Worm (Caenorhabditis elegans) whole organism, young adult: ENCODE results near the gene W02B8.1.
A peak's percentile ranks its signal among the peaks of the same experiment; 100 is the strongest.

ENCODE experiments used
- B0261.1 ChIP-seq: sonication (generic microtip); optimal IDR thresholded peaks from 2 replicates; lab custom pipeline; 2016; ENCODE audit warnings: mild to moderate bottlenecking, missing genetic modification characterization, moderate library complexity, missing compliant biosample characterization
- C17E4.6 ChIP-seq: fragments of 200-800 bp; sonication (Bioruptor generic); IDR thresholded peaks from 2 replicates; pipeline ENCODE4 v1.3.6; 2022; ENCODE audit warnings: missing genetic modification reagents, missing genetic modification characterization, missing compliant biosample characterization
- F10E7.11 ChIP-seq: sonication (generic microtip); optimal IDR thresholded peaks from 2 replicates; lab custom pipeline; 2017; ENCODE audit warnings: mild to moderate bottlenecking, missing genetic modification characterization, moderate library complexity, missing compliant biosample characterization
- F22D6.2 ChIP-seq: sonication (generic microtip); optimal IDR thresholded peaks from 2 replicates; lab custom pipeline; 2016; ENCODE audit warnings: mild to moderate bottlenecking, missing genetic modification characterization, missing compliant biosample characterization
- F33H1.4 ChIP-seq: fragments of 200-800 bp; sonication (Bioruptor generic); IDR thresholded peaks from 2 replicates; pipeline ENCODE4 v1.3.6; 2022; ENCODE audit warnings: missing genetic modification reagents, missing genetic modification characterization, missing compliant biosample characterization
- F52B5.7 ChIP-seq: sonication (generic microtip); optimal IDR thresholded peaks from 2 replicates; lab custom pipeline; 2016; ENCODE audit warnings: mild to moderate bottlenecking, missing genetic modification characterization, missing compliant biosample characterization
- K11D2.4 ChIP-seq: fragments of 200-800 bp; sonication (Bioruptor generic); IDR thresholded peaks from 2 replicates; pipeline ENCODE4 v1.3.6; 2022; ENCODE audit warnings: missing genetic modification reagents, missing genetic modification characterization, missing compliant biosample characterization
- T07F8.4 ChIP-seq: sonication (generic microtip); optimal IDR thresholded peaks from 2 replicates; lab custom pipeline; 2016; ENCODE audit warnings: mild to moderate bottlenecking, missing genetic modification characterization, moderate library complexity, missing compliant biosample characterization
- Y53F4B.3 ChIP-seq: fragments of 200-800 bp; sonication (Bioruptor generic); IDR thresholded peaks from 2 replicates; pipeline ENCODE4 v1.3.6; 2022; ENCODE audit warnings: missing genetic modification reagents, missing genetic modification characterization, missing compliant biosample characterization
- Y67H2A.10 ChIP-seq: fragments of 200-800 bp; sonication (Bioruptor generic); conservative IDR thresholded peaks from 2 replicates; pipeline ENCODE4 v1.3.6; 2022; ENCODE audit warnings: missing genetic modification reagents, missing genetic modification characterization, missing compliant biosample characterization
- ZK185.1 ChIP-seq: sonication (generic microtip); optimal IDR thresholded peaks from 2 replicates; lab custom pipeline; 2016; ENCODE audit warnings: mild to moderate bottlenecking, missing genetic modification characterization, missing compliant biosample characterization; ENCODE audit not compliant: poor library complexity, severe bottlenecking
- ccch-3 ChIP-seq: fragments of 200-800 bp; sonication (Bioruptor generic); optimal IDR thresholded peaks from 2 replicates; lab custom pipeline; 2018; ENCODE audit warnings: mild to moderate bottlenecking, missing genetic modification characterization, missing compliant biosample characterization
- ceh-27 ChIP-seq: fragments of 200-800 bp; sonication (Bioruptor generic); optimal IDR thresholded peaks from 2 replicates; lab custom pipeline; 2018; ENCODE audit warnings: mild to moderate bottlenecking, missing genetic modification characterization, moderate library complexity, missing compliant biosample characterization
- ceh-40 ChIP-seq: fragments of 200-800 bp; sonication (Bioruptor generic); IDR thresholded peaks from 2 replicates; pipeline ENCODE4 v1.3.6; 2022; ENCODE audit warnings: missing genetic modification characterization, missing compliant biosample characterization
- ceh-91 ChIP-seq: fragments of 200-800 bp; sonication (Bioruptor generic); IDR thresholded peaks from 2 replicates; pipeline ENCODE4 v1.3.6; 2022; ENCODE audit warnings: missing genetic modification reagents, missing genetic modification characterization, missing compliant biosample characterization
- chd-7 ChIP-seq: sonication (generic microtip); optimal IDR thresholded peaks from 2 replicates; lab custom pipeline; 2016; ENCODE audit warnings: mild to moderate bottlenecking, missing genetic modification characterization, moderate library complexity, missing compliant biosample characterization
- die-1 ChIP-seq: sonication (generic microtip); optimal IDR thresholded peaks from 2 replicates; lab custom pipeline; 2016; ENCODE audit warnings: missing genotype, mild to moderate bottlenecking, missing genetic modification characterization, missing compliant biosample characterization
- dpl-1 ChIP-seq: fragments of 150-350 bp; optimal IDR thresholded peaks from 2 replicates; lab custom pipeline; 2014; ENCODE audit warnings: missing biosample characterization, missing genetic modification reagents, missing genetic modification characterization
- efl-1 ChIP-seq: fragments of 150-350 bp; optimal IDR thresholded peaks from 2 replicates; lab custom pipeline; 2014; ENCODE audit warnings: missing biosample characterization, missing genetic modification reagents, missing genetic modification characterization
- hmg-1.2 ChIP-seq: fragments of 200-800 bp; sonication (Bioruptor generic); IDR thresholded peaks from 2 replicates; pipeline ENCODE4 v1.3.6; 2022; ENCODE audit warnings: missing genetic modification reagents, missing genetic modification characterization, missing compliant biosample characterization
- hsf-1 ChIP-seq: fragments of 200-800 bp; sonication (Bioruptor generic); IDR thresholded peaks from 2 replicates; pipeline ENCODE4 v1.3.6; 2022; ENCODE audit warnings: missing genetic modification reagents, missing genetic modification characterization, missing compliant biosample characterization
- let-526 ChIP-seq: fragments of 200-800 bp; sonication (Bioruptor generic); IDR thresholded peaks from 2 replicates; pipeline ENCODE4 v1.3.6; 2022; ENCODE audit warnings: missing genetic modification reagents, missing genetic modification characterization, missing compliant biosample characterization
- lin-26 ChIP-seq: fragments of 200-800 bp; sonication (Bioruptor generic); IDR thresholded peaks from 2 replicates; pipeline ENCODE4 v1.3.6; 2022; ENCODE audit warnings: missing genetic modification reagents, missing genetic modification characterization, missing compliant biosample characterization
- lsl-1 ChIP-seq: fragments of 200-800 bp; sonication (Bioruptor generic); optimal IDR thresholded peaks from 2 replicates; lab custom pipeline; 2018; ENCODE audit warnings: mild to moderate bottlenecking, missing genetic modification characterization, moderate library complexity, missing compliant biosample characterization
- lsy-27 ChIP-seq: sonication (generic microtip); optimal IDR thresholded peaks from 2 replicates; lab custom pipeline; 2017; ENCODE audit warnings: missing genetic modification characterization, mild to moderate bottlenecking, missing compliant biosample characterization, antibody characterized with exemption, missing genotype, borderline replicate concordance; ENCODE audit not compliant: insufficient read depth
- madf-3 ChIP-seq: fragments of 200-800 bp; sonication (Bioruptor generic); IDR thresholded peaks from 2 replicates; pipeline ENCODE4 v1.3.6; 2022; ENCODE audit warnings: missing genetic modification reagents, missing genetic modification characterization, missing compliant biosample characterization
- mcd-1 ChIP-seq: fragments of 200-800 bp; sonication (Bioruptor generic); IDR thresholded peaks from 2 replicates; pipeline ENCODE4 v1.3.6; 2022; ENCODE audit warnings: missing genetic modification reagents, missing genetic modification characterization, missing compliant biosample characterization
- mxl-1 ChIP-seq: sonication (generic microtip); optimal IDR thresholded peaks from 2 replicates; lab custom pipeline; 2016; ENCODE audit warnings: missing genetic modification characterization, missing compliant biosample characterization
- nfya-1 ChIP-seq: sonication (generic microtip); optimal IDR thresholded peaks from 2 replicates; lab custom pipeline; 2017; ENCODE audit warnings: antibody characterized with exemption, missing compliant biosample characterization, missing genetic modification characterization, borderline replicate concordance; ENCODE audit not compliant: insufficient read depth
- nfya-2 ChIP-seq: fragments of 200-800 bp; sonication (Bioruptor generic); IDR thresholded peaks from 2 replicates; pipeline ENCODE4 v1.3.6; 2022; ENCODE audit warnings: missing genetic modification reagents, missing genetic modification characterization, missing compliant biosample characterization
- nfyb-1 ChIP-seq: fragments of 200-800 bp; sonication (Bioruptor generic); IDR thresholded peaks from 2 replicates; pipeline ENCODE4 v1.3.6; 2022; ENCODE audit warnings: missing genetic modification reagents, missing genetic modification characterization, missing compliant biosample characterization
- nhr-80 ChIP-seq: sonication (generic microtip); optimal IDR thresholded peaks from 2 replicates; lab custom pipeline; 2016; ENCODE audit warnings: missing genetic modification characterization, missing compliant biosample characterization
- pha-4 ChIP-seq: fragments of 150-350 bp; sonication (generic microtip); optimal IDR thresholded peaks from 2 replicates; lab custom pipeline; 2014; ENCODE audit warnings: missing biosample characterization, missing genetic modification reagents, missing genetic modification characterization
- sdz-38 ChIP-seq: sonication (generic microtip); optimal IDR thresholded peaks from 2 replicates; lab custom pipeline; 2016; ENCODE audit warnings: missing genotype, missing genetic modification characterization, missing compliant biosample characterization
- snpc-4 ChIP-seq, 5 experiments: fragments of 150-350 bp in 1 of 5; sonication (generic microtip) in 4 of 5; optimal IDR thresholded peaks; 2 replicates each; lab custom pipeline; 2014 to 2018; ENCODE audit warnings: missing genetic modification characterization in 5 of 5, missing biosample characterization in 3 of 5, antibody characterized with exemption in 2 of 5, mild to moderate bottlenecking in 2 of 5, missing compliant biosample characterization in 2 of 5, missing genotype in 2 of 5, moderate library complexity in 2 of 5, missing genetic modification reagents in 1 of 5
- tbp1 ChIP-seq: fragments of 200-800 bp; sonication (Bioruptor generic); optimal IDR thresholded peaks from 2 replicates; lab custom pipeline; 2018; ENCODE audit warnings: mild to moderate bottlenecking, missing genetic modification characterization, missing compliant biosample characterization
- unc-62 ChIP-seq: fragments of 150-350 bp; optimal IDR thresholded peaks from 2 replicates; lab custom pipeline; 2014; ENCODE audit warnings: missing biosample characterization, missing genetic modification reagents, missing genetic modification characterization
- xnd-1 ChIP-seq: sonication (generic microtip); optimal IDR thresholded peaks from 2 replicates; lab custom pipeline; 2016; ENCODE audit warnings: missing genotype, missing genetic modification reagents, missing genetic modification characterization, missing compliant biosample characterization
- zim-3 ChIP-seq: sonication (generic microtip); optimal IDR thresholded peaks from 2 replicates; lab custom pipeline; 2017; ENCODE audit warnings: mild to moderate bottlenecking, missing genetic modification characterization, moderate library complexity, missing compliant biosample characterization
- ztf-6 ChIP-seq: fragments of 200-800 bp; sonication (Bioruptor generic); IDR thresholded peaks from 2 replicates; pipeline ENCODE4 v1.3.6; 2022; ENCODE audit warnings: missing genetic modification reagents, missing genetic modification characterization, missing compliant biosample characterization

Gene W02B8.1

DNA sequence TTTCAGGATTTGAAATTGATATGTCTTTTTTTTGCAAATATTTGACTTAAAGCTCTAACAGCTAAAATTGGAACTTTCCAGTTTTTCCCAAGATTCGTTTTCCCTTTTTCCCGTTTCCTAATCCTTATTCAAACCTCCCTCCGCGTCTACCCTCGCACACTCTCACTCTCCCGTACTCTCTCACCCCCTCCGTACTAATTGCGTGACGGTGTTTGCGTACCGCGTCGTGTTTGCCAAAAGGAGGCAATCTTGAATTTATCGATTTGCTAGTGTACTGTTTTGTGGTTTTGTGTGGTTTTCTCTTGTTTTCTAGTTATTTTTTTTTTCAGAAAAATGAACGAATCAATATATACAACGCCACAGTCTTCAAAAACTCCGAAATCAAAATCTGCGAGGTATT, 6.7 kb upstream of the W02B8.1 start, which contains the start of gene citk-1 (continued):
- no peak for TF ChIP-seq Y53F4B.3 (GFP tag; lab: Robert Waterston, UW)
- TF ChIP-seq dpl-1 (GFP tag; lab: Kevin White, UChicago): peak; percentile 84
- TF ChIP-seq lsl-1 (GFP tag; lab: Kevin White, UChicago): no peak
- TF ChIP-seq pha-4 (tag; lab: Kevin White, UChicago): peak; percentile 49
- TF ChIP-seq T07F8.4: no peak
- TF ChIP-seq F52B5.7: no peak
- no peak for TF ChIP-seq F10E7.11 (tag; lab: Kevin White, UChicago)
- TF ChIP-seq ZK185.1 (tag; lab: Kevin White, UChicago): no peak
- TF ChIP-seq B0261.1 (tag; lab: Kevin White, UChicago): no peak
- TF ChIP-seq ztf-6 (GFP tag; lab: Robert Waterston, UW): no peak
- TF ChIP-seq unc-62 (GFP tag; lab: Kevin White, UChicago): no peak
- peak; percentile 69 for TF ChIP-seq efl-1 (GFP tag; lab: Kevin White, UChicago)
- TF ChIP-seq C17E4.6 (GFP tag; lab: Robert Waterston, UW): no peak
- no peak for TF ChIP-seq nhr-80 (tag; lab: Kevin White, UChicago)
- no peak for TF ChIP-seq K11D2.4 (GFP tag; lab: Robert Waterston, UW)
- TF ChIP-seq die-1: no peak
- peak; percentile 37 for TF ChIP-seq ceh-27 (GFP tag; lab: Kevin White, UChicago)
- TF ChIP-seq xnd-1 (tag; lab: Kevin White, UChicago): no peak
- no peak for TF ChIP-seq mxl-1 (tag; lab: Kevin White, UChicago)
- no peak for TF ChIP-seq tbp1 (GFP tag; lab: Kevin White, UChicago)
- TF ChIP-seq nfya-1: no peak
- TF ChIP-seq sdz-38: no peak
- no peak for TF ChIP-seq ceh-40 (GFP tag; lab: Robert Waterston, UW)
- no peak for TF ChIP-seq F22D6.2 (tag; lab: Kevin White, UChicago)
- TF ChIP-seq ccch-3: no peak
- no peak for TF ChIP-seq F33H1.4 (GFP tag; lab: Robert Waterston, UW)
- TF ChIP-seq nfya-2 (GFP tag; lab: Robert Waterston, UW): no peak
- TF ChIP-seq lsy-27 (tag; lab: Kevin White, UChicago): no peak
- TF ChIP-seq mcd-1 (GFP tag; lab: Robert Waterston, UW): peak; percentile 57
- no peak for TF ChIP-seq ceh-91 (GFP tag; lab: Robert Waterston, UW)
- TF ChIP-seq Y67H2A.10: no peak
- TF ChIP-seq zim-3 (tag; lab: Kevin White, UChicago): no peak
- TF ChIP-seq hsf-1 (GFP tag; lab: Robert Waterston, UW): no peak
- TF ChIP-seq let-526 (GFP tag; lab: Robert Waterston, UW): no peak
- no peak for TF ChIP-seq madf-3 (GFP tag; lab: Robert Waterston, UW)
- TF ChIP-seq snpc-4 (GFP tag; optimal IDR thresholded peaks at IDR 0.05; lab: Kevin White, UChicago): no peak
- TF ChIP-seq snpc-4 (tag; optimal IDR thresholded peaks at IDR 0.05; lab: Kevin White, UChicago): peak; percentile 5 to 54 (median 37)
- no peak for TF ChIP-seq lin-26 (GFP tag; lab: Robert Waterston, UW)
- no peak for TF ChIP-seq chd-7 (tag; lab: Kevin White, UChicago)

DNA sequence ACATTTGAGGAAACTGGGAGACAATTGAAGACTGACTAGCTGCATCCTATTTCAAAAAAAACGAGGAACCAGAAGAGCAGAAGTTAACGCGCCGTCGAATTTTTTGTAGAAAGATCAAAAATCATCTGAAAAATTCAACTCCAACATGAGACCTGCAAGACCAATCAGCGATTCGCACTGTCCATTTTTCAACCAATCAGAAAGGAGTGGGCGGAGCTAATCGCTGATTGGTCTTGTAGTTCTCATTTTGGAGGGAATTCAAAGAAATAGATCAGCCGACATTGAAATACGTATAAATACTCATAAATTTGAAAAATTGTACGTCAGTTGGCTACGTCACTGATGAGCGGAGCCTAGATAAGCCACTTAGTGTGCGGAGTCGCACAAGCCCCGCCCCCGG, 5.7 kb upstream of the W02B8.1 start:
- 0 out of 2 replicates have a peak, but pooled peaks have one; percentile 40 for TF ChIP-seq nfyb-1 (GFP tag; lab: Robert Waterston, UW)
- TF ChIP-seq hmg-1.2 (GFP tag; lab: Robert Waterston, UW): no peak
- no peak for TF ChIP-seq dpl-1 (GFP tag; lab: Kevin White, UChicago)
